Worm (Caenorhabditis elegans) whole organism, L1 larva: ENCODE data around the gene ttr-24.

ENCODE experiments used
- C04F5.9 ChIP-seq: sonication (generic microtip); optimal IDR thresholded peaks from 2 replicates; lab custom pipeline; 2016; ENCODE audit warnings: missing genetic modification characterization, missing compliant biosample characterization
- Y116A8C.19 ChIP-seq: sonication (generic microtip); optimal IDR thresholded peaks from 2 replicates; lab custom pipeline; 2016; ENCODE audit warnings: missing compliant biosample characterization, missing genetic modification characterization, borderline replicate concordance
- alr-1 ChIP-seq: fragments of 200-800 bp; sonication (Bioruptor generic); optimal IDR thresholded peaks from 2 replicates; lab custom pipeline; 2018; ENCODE audit warnings: borderline replicate concordance, mild to moderate bottlenecking, missing genetic modification characterization, missing compliant biosample characterization
- aly-2 ChIP-seq: fragments of 150-350 bp; optimal IDR thresholded peaks from 2 replicates; lab custom pipeline; 2014; ENCODE audit warnings: missing biosample characterization, missing genetic modification characterization
- ama-1 ChIP-seq: fragments of 150-350 bp; optimal IDR thresholded peaks from 2 replicates; lab custom pipeline; 2014
- ceh-63 ChIP-seq: fragments of 200-800 bp; sonication (Bioruptor generic); optimal IDR thresholded peaks from 2 replicates; lab custom pipeline; 2018; ENCODE audit warnings: mild to moderate bottlenecking, missing genetic modification characterization, missing compliant biosample characterization
- ceh-88 ChIP-seq: fragments of 200-800 bp; sonication (Bioruptor generic); IDR thresholded peaks from 2 replicates; pipeline ENCODE4 v1.3.6; 2022; ENCODE audit warnings: missing genetic modification characterization, missing compliant biosample characterization
- ces-1 ChIP-seq: fragments of 150-350 bp; optimal IDR thresholded peaks from 2 replicates; lab custom pipeline; 2014; ENCODE audit warnings: missing biosample characterization, missing genetic modification reagents, missing genetic modification characterization
- efl-3 ChIP-seq: fragments of 200-800 bp; sonication (Bioruptor generic); optimal IDR thresholded peaks from 2 replicates; lab custom pipeline; 2018; ENCODE audit warnings: mild to moderate bottlenecking, missing genetic modification characterization, missing compliant biosample characterization
- egl-13 ChIP-seq: sonication (generic microtip); optimal IDR thresholded peaks from 2 replicates; lab custom pipeline; 2016; ENCODE audit warnings: missing genotype, missing genetic modification reagents, missing genetic modification characterization, missing compliant biosample characterization
- egl-27 ChIP-seq, 2 experiments: fragments of 150-350 bp in 1 of 2; sonication (generic microtip); optimal IDR thresholded peaks; 3 replicates each; lab custom pipeline; 2017 to 2018; ENCODE audit warnings: missing biosample characterization in 2 of 2, missing genetic modification characterization in 2 of 2, missing genetic modification reagents in 2 of 2
- elt-2 ChIP-seq: sonication (generic microtip); optimal IDR thresholded peaks from 2 replicates; lab custom pipeline; 2016; ENCODE audit warnings: missing genetic modification characterization, mild to moderate bottlenecking, inconsistent platforms, missing compliant biosample characterization, missing genetic modification reagents
- ets-5 ChIP-seq: fragments of 200-800 bp; sonication (Bioruptor generic); IDR thresholded peaks from 2 replicates; pipeline ENCODE4 v1.3.6; 2022; ENCODE audit warnings: missing genetic modification characterization, missing compliant biosample characterization
- fos-1 ChIP-seq: fragments of 150-350 bp; optimal IDR thresholded peaks from 2 replicates; lab custom pipeline; 2014; ENCODE audit warnings: missing biosample characterization, missing genetic modification characterization
- hlh-17 ChIP-seq: fragments of 200-800 bp; sonication (Bioruptor generic); optimal IDR thresholded peaks from 2 replicates; lab custom pipeline; 2018; ENCODE audit warnings: missing genetic modification characterization, mild to moderate bottlenecking, missing compliant biosample characterization, moderate library complexity, borderline replicate concordance
- lin-13 ChIP-seq: fragments of 150-350 bp; optimal IDR thresholded peaks from 2 replicates; lab custom pipeline; 2014; ENCODE audit warnings: missing biosample characterization, missing genetic modification reagents, missing genetic modification characterization
- lin-14 ChIP-seq: fragments of 200-800 bp; sonication (Bioruptor generic); optimal IDR thresholded peaks from 2 replicates; lab custom pipeline; 2018; ENCODE audit warnings: mild to moderate bottlenecking, missing genetic modification characterization, moderate library complexity, missing compliant biosample characterization
- lin-15B ChIP-seq: fragments of 150-350 bp; sonication (generic microtip); optimal IDR thresholded peaks from 3 replicates; lab custom pipeline; 2014; ENCODE audit warnings: missing biosample characterization, missing genetic modification characterization
- lin-35 ChIP-seq, 2 experiments: fragments of 150-350 bp; optimal IDR thresholded peaks; 2 replicates each; lab custom pipeline; 2014; ENCODE audit warnings: missing biosample characterization in 2 of 2, missing genetic modification characterization in 2 of 2, missing genetic modification reagents in 2 of 2
- lin-39 ChIP-seq: fragments of 150-350 bp; optimal IDR thresholded peaks from 2 replicates; lab custom pipeline; 2014; ENCODE audit warnings: missing biosample characterization, missing genetic modification reagents, missing genetic modification characterization
- lir-3 ChIP-seq: sonication (generic microtip); optimal IDR thresholded peaks from 2 replicates; lab custom pipeline; 2016; ENCODE audit warnings: mild to moderate bottlenecking, missing genetic modification characterization, moderate library complexity, missing compliant biosample characterization; ENCODE audit not compliant: poor library complexity
- mab-9 ChIP-seq: fragments of 200-800 bp; sonication (Bioruptor generic); IDR thresholded peaks from 2 replicates; pipeline ENCODE4 v1.3.6; 2022; ENCODE audit warnings: missing genetic modification reagents, missing genetic modification characterization, missing compliant biosample characterization
- mef-2 ChIP-seq: fragments of 150-350 bp; optimal IDR thresholded peaks from 2 replicates; lab custom pipeline; 2014; ENCODE audit warnings: missing biosample characterization, missing genetic modification characterization
- nhr-11 ChIP-seq: fragments of 150-350 bp; optimal IDR thresholded peaks from 2 replicates; lab custom pipeline; 2014; ENCODE audit warnings: missing biosample characterization, missing genetic modification characterization
- nhr-12 ChIP-seq: sonication (generic microtip); optimal IDR thresholded peaks from 2 replicates; lab custom pipeline; 2017; ENCODE audit warnings: missing biosample characterization, missing genetic modification characterization
- nhr-19 ChIP-seq: fragments of 200-800 bp; sonication (Bioruptor generic); conservative IDR thresholded peaks from 2 replicates; pipeline ENCODE4 v1.3.6; 2022; ENCODE audit warnings: missing genetic modification characterization, missing compliant biosample characterization
- nhr-28 ChIP-seq: fragments of 150-350 bp; optimal IDR thresholded peaks from 2 replicates; lab custom pipeline; 2014; ENCODE audit warnings: missing biosample characterization, missing genetic modification characterization
- nhr-76 ChIP-seq: sonication (generic microtip); optimal IDR thresholded peaks from 2 replicates; lab custom pipeline; 2017; ENCODE audit warnings: missing biosample characterization, missing genetic modification characterization
- nhr-84 ChIP-seq: sonication (generic microtip); optimal IDR thresholded peaks from 2 replicates; lab custom pipeline; 2017; ENCODE audit warnings: missing biosample characterization, missing genetic modification characterization
- nhr-85 ChIP-seq: sonication (generic microtip); peaks from one replicate; lab custom pipeline; 2016; ENCODE audit warnings: missing genetic modification characterization, inconsistent platforms, missing compliant biosample characterization
- nhr-90 ChIP-seq: sonication (generic microtip); optimal IDR thresholded peaks from 2 replicates; lab custom pipeline; 2016; ENCODE audit warnings: mild to moderate bottlenecking, missing genetic modification characterization, missing compliant biosample characterization; ENCODE audit not compliant: poor library complexity
- pag-3 ChIP-seq: sonication (generic microtip); optimal IDR thresholded peaks from 2 replicates; lab custom pipeline; 2017; ENCODE audit warnings: missing genetic modification characterization, mild to moderate bottlenecking, missing compliant biosample characterization, antibody characterized with exemption, borderline replicate concordance; ENCODE audit not compliant: insufficient read depth
- pax-3 ChIP-seq: fragments of 200-800 bp; sonication (Bioruptor generic); optimal IDR thresholded peaks from 2 replicates; lab custom pipeline; 2018; ENCODE audit warnings: mild to moderate bottlenecking, missing genetic modification characterization, moderate library complexity, missing compliant biosample characterization
- pqm-1 ChIP-seq: sonication (generic microtip); optimal IDR thresholded peaks from 3 replicates; lab custom pipeline; 2017; ENCODE audit warnings: missing biosample characterization, missing genetic modification characterization
- skn-1 ChIP-seq: fragments of 150-350 bp; optimal IDR thresholded peaks from 2 replicates; lab custom pipeline; 2014; ENCODE audit warnings: missing biosample characterization, missing genetic modification characterization
- sptf-1 ChIP-seq: fragments of 150-350 bp; optimal IDR thresholded peaks from 2 replicates; lab custom pipeline; 2014; ENCODE audit warnings: missing biosample characterization, missing genetic modification characterization
- sup-37 ChIP-seq: fragments of 200-800 bp; sonication (Bioruptor generic); optimal IDR thresholded peaks from 2 replicates; lab custom pipeline; 2018; ENCODE audit warnings: mild to moderate bottlenecking, missing genetic modification characterization, missing compliant biosample characterization
- tlp-1 ChIP-seq: fragments of 150-350 bp; optimal IDR thresholded peaks from 2 replicates; lab custom pipeline; 2014; ENCODE audit warnings: missing biosample characterization, missing genetic modification characterization
- unc-130 ChIP-seq: fragments of 150-350 bp; optimal IDR thresholded peaks from 2 replicates; lab custom pipeline; 2017; ENCODE audit warnings: missing biosample characterization, missing genetic modification characterization, inconsistent platforms
- unc-62 ChIP-seq: fragments of 150-350 bp; optimal IDR thresholded peaks from 2 replicates; lab custom pipeline; 2014; ENCODE audit warnings: missing biosample characterization, missing genetic modification reagents, missing genetic modification characterization
- unc-86 ChIP-seq: sonication (generic microtip); optimal IDR thresholded peaks from 2 replicates; lab custom pipeline; 2016; ENCODE audit warnings: missing genetic modification characterization, missing compliant biosample characterization
- zag-1 ChIP-seq: fragments of 150-350 bp; optimal IDR thresholded peaks from 2 replicates; lab custom pipeline; 2014; ENCODE audit warnings: missing biosample characterization, missing genetic modification characterization
- ztf-11 ChIP-seq, 2 experiments: sonication (generic microtip); optimal IDR thresholded peaks; 2 replicates each; lab custom pipeline; 2016 to 2017; ENCODE audit warnings: missing genetic modification characterization in 2 of 2, missing biosample characterization in 1 of 2, missing compliant biosample characterization in 1 of 2
- ztf-4 ChIP-seq: fragments of 150-350 bp; optimal IDR thresholded peaks from 2 replicates; lab custom pipeline; 2014; ENCODE audit warnings: missing biosample characterization, missing genetic modification characterization

The ttr-24 gene

ce11 chrV:18533606-18534005 is 22.8 kb downstream of the ttr-24 start, which contains the start of gene ints-5 (continued):
- TF ChIP-seq egl-27 (tag; optimal IDR thresholded peaks at IDR 0.05; lab: Kevin White, UChicago) = no peak
- no peak for TF ChIP-seq ceh-88 (GFP tag; lab: Robert Waterston, UW)
- TF ChIP-seq nhr-19 (GFP tag; lab: Robert Waterston, UW) = peak; percentile 82
- TF ChIP-seq mef-2 (tag; lab: Kevin White, UChicago) = no peak
- TF ChIP-seq ceh-63 = no peak
- TF ChIP-seq fos-1 (tag; lab: Kevin White, UChicago) = peak; percentile 12
- TF ChIP-seq C04F5.9 = no peak
- TF ChIP-seq lin-35 (GFP tag; optimal IDR thresholded peaks at IDR 0.05; lab: Kevin White, UChicago) = peak; percentile 56 to 75
- no peak for TF ChIP-seq hlh-17 (GFP tag; lab: Kevin White, UChicago)
- no peak for TF ChIP-seq ama-1 (lab: Kevin White, UChicago)
- peak; percentile 74 for TF ChIP-seq lin-14 (GFP tag; lab: Kevin White, UChicago)
- no peak for TF ChIP-seq ces-1 (GFP tag; lab: Kevin White, UChicago)
- TF ChIP-seq nhr-12 = no peak
- TF ChIP-seq nhr-11 (tag; lab: Kevin White, UChicago) = no peak
- TF ChIP-seq nhr-84 (tag; lab: Kevin White, UChicago) = no peak
- TF ChIP-seq pax-3 (tag; lab: Kevin White, UChicago) = no peak
- no peak for TF ChIP-seq lin-39 (tag; lab: Kevin White, UChicago)
- no peak for TF ChIP-seq mab-9
- no peak for TF ChIP-seq ztf-4 (tag; lab: Kevin White, UChicago)
- no peak for TF ChIP-seq efl-3 (GFP tag; lab: Kevin White, UChicago)
- TF ChIP-seq lin-13 (GFP tag; lab: Kevin White, UChicago) = peak; percentile 46
- TF ChIP-seq pqm-1 (tag; lab: Kevin White, UChicago) = no peak
- peak; percentile 66 for TF ChIP-seq skn-1 (tag; lab: Kevin White, UChicago)
- TF ChIP-seq nhr-85 (tag; lab: Kevin White, UChicago) = peak; percentile 66
- TF ChIP-seq nhr-28 = no peak
- no peak for TF ChIP-seq aly-2 (tag; lab: Kevin White, UChicago)
- TF ChIP-seq egl-13 = peak; percentile 10
- TF ChIP-seq ztf-11 (tag; optimal IDR thresholded peaks at IDR 0.05; lab: Kevin White, UChicago) = no peak
- no peak for TF ChIP-seq ets-5
- TF ChIP-seq elt-2 (tag; lab: Kevin White, UChicago) = no peak
- no peak for TF ChIP-seq Y116A8C.19 (tag; lab: Kevin White, UChicago)
- no peak for TF ChIP-seq nhr-90 (tag; lab: Kevin White, UChicago)
- TF ChIP-seq unc-86 (tag; lab: Kevin White, UChicago) = peak; percentile 52
- no peak for TF ChIP-seq zag-1 (tag; lab: Kevin White, UChicago)
- no peak for TF ChIP-seq sup-37
- no peak for TF ChIP-seq sptf-1 (tag; lab: Kevin White, UChicago)
- TF ChIP-seq tlp-1 (tag; lab: Kevin White, UChicago) = no peak
- no peak for TF ChIP-seq pag-3 (tag; lab: Kevin White, UChicago)
- TF ChIP-seq alr-1 = no peak
- peak; percentile 50 for TF ChIP-seq unc-130 (tag; lab: Kevin White, UChicago)
- TF ChIP-seq lin-15B (tag; lab: Kevin White, UChicago) = peak; percentile 52

- TF ChIP-seq unc-62 (GFP tag; lab: Kevin White, UChicago) (no peak), Y116A8C.19 (tag; lab: Kevin White, UChicago) (no peak), nhr-85 (tag; lab: Kevin White, UChicago) (no peak), nhr-76 (no peak), lir-3 (tag; lab: Kevin White, UChicago) (no peak)
These were observed 32.0 kb downstream of the ttr-24 start, which contains the start of gene hmit-1.2 for ce11 chrV:18524460-18524859. Gene hmit-1.2, plus strand, starts transcription at chrV:18524760.
